Fruit fly (Drosophila melanogaster) whole organism, embryonic: ENCODE measurements around the gene CG14866.

Experiments used
- C15 ChIP-seq: fragments of 200-800 bp; sonication (Bioruptor generic); IDR thresholded peaks from 3 replicates; pipeline ENCODE4 v1.3.6; 2022; ENCODE audit warnings: missing biosample characterization, missing genetic modification characterization
- CG10267 ChIP-seq: fragments of 200-800 bp; sonication (Bioruptor generic); optimal IDR thresholded peaks from 2 replicates; lab custom pipeline; 2018; ENCODE audit warnings: missing biosample characterization, mild to moderate bottlenecking, missing genetic modification characterization, moderate library complexity
- CG13123 ChIP-seq: fragments of 200-800 bp; sonication (Bioruptor generic); optimal IDR thresholded peaks from 2 replicates; lab custom pipeline; 2016; ENCODE audit warnings: missing biosample characterization, missing genetic modification characterization
- CG16815 ChIP-seq: fragments of 200-800 bp; sonication (Bioruptor generic); optimal IDR thresholded peaks from 3 replicates; lab custom pipeline; 2017; ENCODE audit warnings: missing biosample characterization, mild to moderate bottlenecking, missing genetic modification characterization
- CG17385 ChIP-seq: fragments of 200-800 bp; sonication (Bioruptor generic); optimal IDR thresholded peaks from 3 replicates; lab custom pipeline; 2018; ENCODE audit warnings: missing biosample characterization, mild to moderate bottlenecking, missing genetic modification characterization
- CG17612 ChIP-seq: fragments of 200-800 bp; sonication (Bioruptor generic); IDR thresholded peaks from 2 replicates; pipeline ENCODE4 v1.3.6; 2022; ENCODE audit warnings: missing biosample characterization, missing genetic modification characterization
- CG18262 ChIP-seq: fragments of 200-800 bp; optimal IDR thresholded peaks from 3 replicates; lab custom pipeline; 2019; ENCODE audit warnings: missing biosample characterization, mild to moderate bottlenecking, missing genetic modification characterization, moderate library complexity
- CG32772 ChIP-seq: fragments of 200-800 bp; sonication (Bioruptor generic); IDR thresholded peaks from 2 replicates; pipeline ENCODE4 v1.3.6; 2022; ENCODE audit warnings: missing biosample characterization, missing genetic modification characterization
- CG3407 ChIP-seq: fragments of 200-800 bp; sonication (Bioruptor generic); optimal IDR thresholded peaks from 2 replicates; lab custom pipeline; 2018; ENCODE audit warnings: missing biosample characterization, mild to moderate bottlenecking, missing genetic modification characterization
- CG34376 ChIP-seq: fragments of 200-800 bp; sonication (Bioruptor generic); optimal IDR thresholded peaks from 2 replicates; lab custom pipeline; 2018; ENCODE audit warnings: missing biosample characterization, mild to moderate bottlenecking, missing genetic modification characterization
- CG34422 ChIP-seq: fragments of 200-800 bp; sonication (Bioruptor generic); IDR thresholded peaks from 3 replicates; pipeline ENCODE4 v1.3.6; 2022; ENCODE audit warnings: missing biosample characterization, missing genetic modification characterization
- CG7357 ChIP-seq: fragments of 200-800 bp; sonication (Bioruptor generic); IDR thresholded peaks from 3 replicates; pipeline ENCODE4 v1.3.6; 2022; ENCODE audit warnings: missing biosample characterization, missing genetic modification characterization
- CG7556 ChIP-seq: fragments of 200-800 bp; sonication (Bioruptor generic); optimal IDR thresholded peaks from 2 replicates; lab custom pipeline; 2017; ENCODE audit warnings: missing biosample characterization, mild to moderate bottlenecking, missing genetic modification characterization
- CG7745 ChIP-seq: fragments of 200-800 bp; sonication (Bioruptor generic); optimal IDR thresholded peaks from 2 replicates; lab custom pipeline; 2018; ENCODE audit warnings: missing biosample characterization, mild to moderate bottlenecking, missing genetic modification characterization, moderate library complexity
- CG7839 ChIP-seq: fragments of 200-800 bp; sonication (Bioruptor generic); optimal IDR thresholded peaks from 3 replicates; lab custom pipeline; 2018; ENCODE audit warnings: missing biosample characterization, mild to moderate bottlenecking, missing genetic modification characterization, moderate library complexity
- CG8359 ChIP-seq: fragments of 200-800 bp; sonication (Bioruptor generic); optimal IDR thresholded peaks from 2 replicates; lab custom pipeline; 2017; ENCODE audit warnings: missing biosample characterization, mild to moderate bottlenecking, missing genetic modification characterization, borderline replicate concordance
- Dfd ChIP-seq, 2 experiments: fragments of >200 bp; optimal IDR thresholded peaks; 2 replicates each; lab custom pipeline; 2017; ENCODE audit warnings: missing biosample characterization in 2 of 2, missing genetic modification characterization in 2 of 2
- Doc2 ChIP-seq: fragments of 200-800 bp; sonication (Bioruptor generic); IDR thresholded peaks from 2 replicates; pipeline ENCODE4 v1.3.6; 2022; ENCODE audit warnings: missing biosample characterization, missing genetic modification characterization
- Eip74EF ChIP-seq, 2 experiments: fragments of 200-800 bp in 1 of 2; fragments of >200 bp in 1 of 2; sonication (Bioruptor generic) in 1 of 2; optimal IDR thresholded peaks; 2 replicates each; lab custom pipeline; 2017 to 2019; ENCODE audit warnings: missing biosample characterization in 2 of 2, missing genetic modification characterization in 2 of 2, mild to moderate bottlenecking in 1 of 2, moderate library complexity in 1 of 2
- HLHmδ ChIP-seq: fragments of 200-800 bp; sonication (Bioruptor generic); optimal IDR thresholded peaks from 2 replicates; lab custom pipeline; 2018; ENCODE audit warnings: missing biosample characterization, mild to moderate bottlenecking, missing genetic modification characterization, moderate library complexity
- Hr78 ChIP-seq, 2 experiments: fragments of 200-800 bp in 1 of 2; fragments of >200 bp in 1 of 2; sonication (Bioruptor generic) in 1 of 2; optimal IDR thresholded peaks; 2 replicates each; lab custom pipeline; 2017 to 2019; ENCODE audit warnings: missing biosample characterization in 2 of 2, missing genetic modification characterization in 2 of 2, mild to moderate bottlenecking in 1 of 2, moderate library complexity in 1 of 2
- Lhr ChIP-seq: fragments of 200-800 bp; sonication (Bioruptor generic); optimal IDR thresholded peaks from 3 replicates; lab custom pipeline; 2017; ENCODE audit warnings: mild to moderate bottlenecking, missing biosample characterization, missing genetic modification reagents, missing genetic modification characterization
- Lim3 ChIP-seq: fragments of 200-800 bp; sonication (Bioruptor generic); IDR thresholded peaks from 2 replicates; pipeline ENCODE4 v1.3.6; 2022; ENCODE audit warnings: missing biosample characterization, missing genetic modification characterization
- Mad ChIP-seq: fragments of 200-800 bp; sonication (Bioruptor generic); optimal IDR thresholded peaks from 2 replicates; lab custom pipeline; 2016; ENCODE audit warnings: missing biosample characterization, missing genetic modification characterization
- NK7.1 ChIP-seq: fragments of 200-800 bp; sonication (Bioruptor generic); optimal IDR thresholded peaks from 3 replicates; lab custom pipeline; 2016; ENCODE audit warnings: missing biosample characterization, missing genetic modification characterization
- Neu2 ChIP-seq: fragments of 200-800 bp; sonication (Bioruptor generic); optimal IDR thresholded peaks from 3 replicates; lab custom pipeline; 2016; ENCODE audit warnings: missing biosample characterization, missing genetic modification characterization, borderline replicate concordance
- Nf-YA ChIP-seq: fragments of 200-800 bp; sonication (Bioruptor generic); IDR thresholded peaks from 2 replicates; pipeline ENCODE4 v1.3.6; 2022; ENCODE audit warnings: missing biosample characterization, missing genetic modification characterization
- Optix ChIP-seq: fragments of 200-800 bp; sonication (Bioruptor generic); IDR thresholded peaks from 3 replicates; pipeline ENCODE4 v1.3.6; 2022; ENCODE audit warnings: missing biosample characterization, missing genetic modification characterization
- Pdp1 ChIP-seq, 2 experiments: fragments of 200-800 bp; sonication (Bioruptor generic); optimal IDR thresholded peaks; 3 replicates each; lab custom pipeline; 2016; ENCODE audit warnings: missing biosample characterization in 2 of 2, missing genetic modification characterization in 2 of 2, mild to moderate bottlenecking in 1 of 2, moderate library complexity in 1 of 2
- Six4 ChIP-seq: fragments of 200-800 bp; sonication (Bioruptor generic); optimal IDR thresholded peaks from 2 replicates; lab custom pipeline; 2016; ENCODE audit warnings: missing biosample characterization, missing genetic modification characterization
- Spps ChIP-seq: fragments of 200-800 bp; sonication (Bioruptor generic); optimal IDR thresholded peaks from 2 replicates; lab custom pipeline; 2018; ENCODE audit warnings: missing biosample characterization, mild to moderate bottlenecking, missing genetic modification characterization
- Stat92E ChIP-seq, 3 experiments: fragments of >200 bp in 2 of 3; fragments of 200-800 bp in 1 of 3; sonication (Bioruptor generic) in 1 of 3; optimal IDR thresholded peaks; 2 replicates each; lab custom pipeline; 2017 to 2019; ENCODE audit warnings: missing biosample characterization in 3 of 3, missing genetic modification characterization in 3 of 3, mild to moderate bottlenecking in 1 of 3, moderate library complexity in 1 of 3
- Usf ChIP-seq: fragments of 200-800 bp; sonication (Bioruptor generic); optimal IDR thresholded peaks from 2 replicates; lab custom pipeline; 2017; ENCODE audit warnings: missing genotype, missing biosample characterization, missing genetic modification characterization
- croc ChIP-seq: fragments of 200-800 bp; sonication (Bioruptor generic); conservative IDR thresholded peaks from 3 replicates; pipeline ENCODE4 v1.3.6; 2022; ENCODE audit warnings: missing biosample characterization, missing genetic modification characterization
- dati ChIP-seq: fragments of 200-800 bp; sonication (Bioruptor generic); IDR thresholded peaks from 2 replicates; pipeline ENCODE4 v1.3.6; 2022; ENCODE audit warnings: missing biosample characterization, missing genetic modification characterization
- disco-r ChIP-seq: fragments of 200-800 bp; sonication (Bioruptor generic); optimal IDR thresholded peaks from 2 replicates; lab custom pipeline; 2016; ENCODE audit warnings: missing biosample characterization, missing genetic modification characterization
- exex ChIP-seq: fragments of 200-800 bp; sonication (Bioruptor generic); optimal IDR thresholded peaks from 4 replicates; lab custom pipeline; 2018; ENCODE audit warnings: missing biosample characterization, mild to moderate bottlenecking, missing genetic modification characterization, moderate library complexity
- ken ChIP-seq: fragments of 200-800 bp; sonication (Bioruptor generic); IDR thresholded peaks from 3 replicates; pipeline ENCODE4 v1.3.6; 2022; ENCODE audit warnings: missing biosample characterization, missing genetic modification characterization
- peb ChIP-seq: fragments of 200-800 bp; sonication (Bioruptor generic); IDR thresholded peaks from 2 replicates; pipeline ENCODE4 v1.3.6; 2022; ENCODE audit warnings: missing biosample characterization, missing genetic modification characterization
- row ChIP-seq: fragments of 200-800 bp; sonication (Bioruptor generic); IDR thresholded peaks from 3 replicates; pipeline ENCODE4 v1.3.6; 2022; ENCODE audit warnings: missing biosample characterization, missing genetic modification characterization
- sc ChIP-seq, 3 experiments: fragments of >200 bp in 2 of 3; fragments of 200-800 bp in 1 of 3; sonication (Bioruptor generic) in 1 of 3; optimal IDR thresholded peaks; 2 replicates in 2 of 3; 3 replicates in 1 of 3; lab custom pipeline; 2017; ENCODE audit warnings: mild to moderate bottlenecking in 1 of 3, missing biosample characterization in 1 of 3, missing genetic modification characterization in 1 of 3, missing genetic modification reagents in 1 of 3
- slp2 ChIP-seq: fragments of 200-800 bp; sonication (Bioruptor generic); optimal IDR thresholded peaks from 2 replicates; lab custom pipeline; 2016; ENCODE audit warnings: missing biosample characterization, missing genetic modification characterization
- sr ChIP-seq: fragments of 200-800 bp; sonication (Bioruptor generic); IDR thresholded peaks from 3 replicates; pipeline ENCODE4 v1.3.6; 2022; ENCODE audit warnings: missing biosample characterization, missing genetic modification characterization
- tna ChIP-seq: fragments of 200-800 bp; sonication (Bioruptor generic); IDR thresholded peaks from 2 replicates; pipeline ENCODE4 v1.3.6; 2022; ENCODE audit warnings: missing biosample characterization, missing genetic modification characterization; ENCODE audit not compliant: partially characterized antibody
- toy ChIP-seq: fragments of 200-800 bp; sonication (Bioruptor generic); IDR thresholded peaks from 2 replicates; pipeline ENCODE4 v1.3.6; 2022; ENCODE audit warnings: missing biosample characterization, missing genetic modification characterization
- trh ChIP-seq: fragments of 200-800 bp; sonication (Bioruptor generic); optimal IDR thresholded peaks from 2 replicates; lab custom pipeline; 2016; ENCODE audit warnings: missing biosample characterization, missing genetic modification characterization
- zfh1 ChIP-seq: fragments of 200-800 bp; sonication (Bioruptor generic); IDR thresholded peaks from 3 replicates; pipeline ENCODE4 v1.3.6; 2022; ENCODE audit warnings: missing biosample characterization, missing genetic modification characterization

CG14866 gene

DNA sequence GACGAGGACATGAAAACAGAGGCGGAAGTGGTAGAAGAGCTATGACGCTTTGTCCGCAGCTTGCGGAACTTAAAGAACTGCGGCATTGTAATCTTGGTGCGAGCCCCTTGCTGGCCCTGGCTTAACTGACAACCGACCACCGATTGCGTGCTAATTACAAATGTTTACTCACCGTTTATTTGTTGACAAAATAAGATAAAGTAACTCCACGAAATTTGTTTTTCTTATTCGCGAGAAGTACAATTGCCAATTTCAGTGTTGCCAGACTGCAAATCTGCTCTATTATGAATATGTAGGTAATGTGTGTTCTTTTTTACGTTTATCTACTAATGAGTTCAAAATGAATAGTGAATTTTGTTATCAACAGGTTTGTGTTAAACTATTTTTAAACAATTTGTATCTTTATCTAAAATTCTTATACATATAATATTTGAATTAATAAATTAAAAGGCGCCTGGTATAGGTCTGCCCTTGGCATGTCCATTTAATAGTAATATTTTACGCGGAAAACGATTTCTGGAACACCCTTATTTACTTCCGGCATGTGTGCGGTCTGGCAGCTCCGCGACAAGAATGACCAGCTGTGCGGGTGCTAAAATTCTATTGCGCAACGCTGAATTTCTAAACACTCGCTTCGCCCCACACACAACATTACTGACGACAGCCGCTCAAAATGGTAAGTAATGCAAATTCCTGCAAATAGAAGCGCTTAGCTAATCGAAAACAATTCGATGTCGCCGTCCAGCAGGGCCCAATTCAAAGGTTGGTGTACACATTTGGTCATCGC is 40.6 kb downstream of the CG14866 start, which contains the start of the genes Atg4b and Hibch (continued):
- peak; percentile 62; the same call in 2 of the 3 replicates for TF ChIP-seq zfh1 (GFP tag; lab: Robert Waterston, UW)
- no peak for TF ChIP-seq Eip74EF (GFP tag; optimal IDR thresholded peaks at IDR 0.05; lab: Kevin White, UChicago)
- TF ChIP-seq trh (GFP tag; lab: Kevin White, UChicago): peak; percentile 45
- TF ChIP-seq CG7745 (tag; lab: Kevin White, UChicago): no peak
- TF ChIP-seq C15 (GFP tag; lab: Robert Waterston, UW): 0 out of 3 replicates have a peak, but pooled peaks have one; percentile 18
- TF ChIP-seq peb (GFP tag; lab: Robert Waterston, UW): peak; percentile 29; the same call in 1 of the 2 replicates
- peak; percentile 65 for TF ChIP-seq Spps (tag; lab: Kevin White, UChicago)
- TF ChIP-seq HLHmδ (GFP tag; lab: Kevin White, UChicago): no peak
- TF ChIP-seq CG34376 (GFP tag; lab: Kevin White, UChicago): peak; percentile 82
- TF ChIP-seq CG7839 (tag; lab: Kevin White, UChicago): peak; percentile 89
- no peak for TF ChIP-seq Doc2
- TF ChIP-seq CG7556 (GFP tag; lab: Kevin White, UChicago): peak; percentile 87
- TF ChIP-seq CG16815: peak; percentile 78
- TF ChIP-seq sc (optimal IDR thresholded peaks at IDR 0.05; lab: Kevin White, UChicago): no peak
- no peak for TF ChIP-seq sc (GFP tag; optimal IDR thresholded peaks at IDR 0.05; lab: Kevin White, UChicago)
- no peak; the same call in 1 of the 2 replicates for TF ChIP-seq dati (GFP tag; lab: Robert Waterston, UW)
- TF ChIP-seq CG17612: peak; percentile 66; the same call in 1 of the 2 replicates
- TF ChIP-seq row (GFP tag; lab: Robert Waterston, UW): peak; percentile 97
- peak; percentile 52 for TF ChIP-seq CG8359 (GFP tag; lab: Kevin White, UChicago)
- no peak for TF ChIP-seq Neu2 (GFP tag; lab: Kevin White, UChicago)
- TF ChIP-seq CG34422 (GFP tag; lab: Robert Waterston, UW): peak; percentile 91
- peak in 1 of 3 experiments; percentile 57 for TF ChIP-seq Stat92E (GFP tag; optimal IDR thresholded peaks at IDR 0.05; lab: Kevin White, UChicago)
- TF ChIP-seq Mad (GFP tag; lab: Kevin White, UChicago): peak; percentile 48
- no peak for TF ChIP-seq NK7.1 (GFP tag; lab: Kevin White, UChicago)
- peak; percentile 81 for TF ChIP-seq CG10267 (tag; lab: Kevin White, UChicago)
- peak; percentile 68 for TF ChIP-seq CG7357 (GFP tag; lab: Robert Waterston, UW)
- TF ChIP-seq Usf: peak; percentile 52
- peak; percentile 62 for TF ChIP-seq Six4 (GFP tag; lab: Kevin White, UChicago)
- no peak for TF ChIP-seq Optix (GFP tag; lab: Robert Waterston, UW)
- peak; percentile 64 for TF ChIP-seq CG17385
- peak; percentile 62 for TF ChIP-seq CG32772 (GFP tag; lab: Robert Waterston, UW)
- TF ChIP-seq exex (tag; lab: Kevin White, UChicago): peak; percentile 87
- no peak for TF ChIP-seq disco-r
- TF ChIP-seq Lim3 (GFP tag; lab: Robert Waterston, UW): 0 out of 2 replicates have a peak, but pooled peaks have one; percentile 25
- no peak for TF ChIP-seq Nf-YA
- TF ChIP-seq CG13123 (GFP tag; lab: Kevin White, UChicago): peak; percentile 63
- TF ChIP-seq CG18262 (tag; lab: Kevin White, UChicago): peak; percentile 87
- no peak for TF ChIP-seq slp2 (GFP tag; lab: Kevin White, UChicago)
- TF ChIP-seq tna (GFP tag; lab: Robert Waterston, UW): no peak
- no peak for TF ChIP-seq sr
- TF ChIP-seq Dfd (GFP tag; optimal IDR thresholded peaks at IDR 0.05; lab: Kevin White, UChicago): no peak
- TF ChIP-seq Lhr: peak; percentile 43
- peak; percentile 50; the same call in 1 of the 2 replicates for TF ChIP-seq toy (GFP tag; lab: Robert Waterston, UW)
- TF ChIP-seq ken (GFP tag; lab: Robert Waterston, UW): peak; percentile 78; the same call in 2 of the 3 replicates
- TF ChIP-seq Pdp1 (GFP tag; optimal IDR thresholded peaks at IDR 0.05; lab: Kevin White, UChicago): peak; percentile 49 to 100
- TF ChIP-seq Hr78 (GFP tag; optimal IDR thresholded peaks at IDR 0.05; lab: Kevin White, UChicago): no peak
- TF ChIP-seq CG3407 (GFP tag; lab: Kevin White, UChicago): peak; percentile 58
- peak; percentile 69; the same call in 2 of the 3 replicates for TF ChIP-seq croc
